Fruit fly (Drosophila melanogaster): ENCODE data around the gene CG18596.

- TF ChIP-seq usp (GFP tag; optimal IDR thresholded peaks at IDR 0.05), result no peak
- TF ChIP-seq CG8478 (optimal IDR thresholded peaks at IDR 0.05), result no peak
- TF ChIP-seq Dll (optimal IDR thresholded peaks at IDR 0.05), result no peak
Measured at dm6 chr3R:22423996-22424395, 48.3 kb downstream of the CG18596 start.
